Worm (Caenorhabditis elegans) whole organism, early embryonic: ENCODE results near the gene pck-3.

Experiments
- B0310.2 ChIP-seq: sonication (generic microtip); optimal IDR thresholded peaks from 2 replicates; lab custom pipeline; 2016; ENCODE audit warnings: mild to moderate bottlenecking, missing genetic modification characterization, missing compliant biosample characterization
- F13C5.2 ChIP-seq: sonication (generic microtip); optimal IDR thresholded peaks from 2 replicates; lab custom pipeline; 2017; ENCODE audit warnings: mild to moderate bottlenecking, missing genetic modification characterization, inconsistent platforms, missing compliant biosample characterization
- aly-1 ChIP-seq: sonication (generic microtip); optimal IDR thresholded peaks from 2 replicates; lab custom pipeline; 2016; ENCODE audit warnings: missing genetic modification characterization, missing compliant biosample characterization
- ama-1 ChIP-seq: fragments of 150-350 bp; optimal IDR thresholded peaks from 2 replicates; lab custom pipeline; 2014
- ceh-13 ChIP-seq: fragments of 200-800 bp; sonication (Bioruptor generic); optimal IDR thresholded peaks from 2 replicates; lab custom pipeline; 2018; ENCODE audit warnings: mild to moderate bottlenecking, missing genetic modification characterization, missing compliant biosample characterization
- flt-1 ChIP-seq: fragments of 200-800 bp; sonication (Bioruptor generic); IDR thresholded peaks from 2 replicates; pipeline ENCODE4 v1.3.6; 2022; ENCODE audit warnings: missing genetic modification characterization, missing compliant biosample characterization
- hmg-4 ChIP-seq: fragments of 200-800 bp; sonication (Bioruptor generic); optimal IDR thresholded peaks from 2 replicates; lab custom pipeline; 2018; ENCODE audit warnings: mild to moderate bottlenecking, missing genetic modification characterization, missing compliant biosample characterization
- pes-1 ChIP-seq: fragments of 200-800 bp; sonication (Bioruptor generic); IDR thresholded peaks from 2 replicates; pipeline ENCODE4 v1.3.6; 2022; ENCODE audit warnings: missing genetic modification reagents, missing genetic modification characterization, missing compliant biosample characterization
- sea-1 ChIP-seq: fragments of 200-800 bp; sonication (Bioruptor generic); conservative IDR thresholded peaks from 2 replicates; pipeline ENCODE4 v1.3.6; 2022; ENCODE audit warnings: missing genetic modification characterization, missing compliant biosample characterization
- tbx-11 ChIP-seq: fragments of 200-800 bp; sonication (Bioruptor generic); IDR thresholded peaks from 2 replicates; pipeline ENCODE4 v1.3.6; 2022; ENCODE audit warnings: missing genetic modification characterization, missing compliant biosample characterization
- tbx-37 ChIP-seq: fragments of 200-800 bp; sonication (Bioruptor generic); conservative IDR thresholded peaks from 2 replicates; pipeline ENCODE4 v1.3.6; 2022; ENCODE audit warnings: missing genetic modification reagents, missing genetic modification characterization, missing compliant biosample characterization
- tra-4 ChIP-seq: sonication (generic microtip); optimal IDR thresholded peaks from 2 replicates; lab custom pipeline; 2017; ENCODE audit warnings: missing genetic modification characterization, missing compliant biosample characterization

DNA sequence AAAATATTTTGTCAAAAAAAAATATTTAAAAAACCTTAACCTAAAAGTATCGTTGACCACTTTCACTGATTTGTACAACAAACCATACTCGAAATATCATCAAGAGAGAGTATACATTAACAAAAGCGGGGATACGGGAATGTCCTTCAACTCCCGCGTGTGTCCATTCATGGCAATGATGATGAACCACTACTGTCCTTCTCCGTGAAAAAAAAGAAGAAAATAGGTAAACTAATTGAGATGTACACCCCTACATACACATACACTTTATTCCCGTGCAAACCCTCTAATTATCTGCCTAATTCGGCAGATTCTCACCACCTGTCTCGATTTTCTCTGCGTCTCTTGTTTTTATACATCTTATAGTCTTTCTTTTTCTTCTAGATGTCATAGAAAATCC lies 30.2 kb downstream of the pck-3 start:
- TF ChIP-seq sea-1 (GFP tag; lab: Robert Waterston, UW), result no peak
- no peak for TF ChIP-seq F13C5.2 (tag; lab: Kevin White, UChicago)
- TF ChIP-seq B0310.2, result no peak
- no peak for TF ChIP-seq ama-1 (lab: Kevin White, UChicago)
- no peak for TF ChIP-seq ceh-13 (GFP tag; lab: Kevin White, UChicago)
- TF ChIP-seq tbx-37, result no peak
- no peak for TF ChIP-seq flt-1
- no peak for TF ChIP-seq pes-1 (GFP tag; lab: Robert Waterston, UW)
- no peak for TF ChIP-seq hmg-4 (GFP tag; lab: Kevin White, UChicago)
- TF ChIP-seq aly-1 (tag; lab: Kevin White, UChicago), result no peak
- no peak for TF ChIP-seq tbx-11 (GFP tag; lab: Robert Waterston, UW)
- TF ChIP-seq tra-4 (tag; lab: Kevin White, UChicago), result no peak
